Fruit fly (Drosophila melanogaster) whole organism, embryonic: ENCODE data around the gene solo.

Experiments
- CG11504 ChIP-seq: fragments of 200-800 bp; sonication (Bioruptor generic); optimal IDR thresholded peaks from 3 replicates; lab custom pipeline; 2019; ENCODE audit warnings: missing biosample characterization, mild to moderate bottlenecking, missing genetic modification characterization, moderate library complexity
- CG14965 ChIP-seq: fragments of 200-800 bp; sonication (Bioruptor generic); optimal IDR thresholded peaks from 2 replicates; lab custom pipeline; 2016; ENCODE audit warnings: missing biosample characterization, missing genetic modification characterization, borderline replicate concordance
- CG15479 ChIP-seq: fragments of 200-800 bp; sonication (Bioruptor generic); optimal IDR thresholded peaks from 3 replicates; lab custom pipeline; 2019; ENCODE audit warnings: missing biosample characterization, mild to moderate bottlenecking, missing genetic modification characterization, moderate library complexity
- CG2202 ChIP-seq: fragments of 200-800 bp; sonication (Bioruptor generic); optimal IDR thresholded peaks from 2 replicates; lab custom pipeline; 2018; ENCODE audit warnings: missing biosample characterization, mild to moderate bottlenecking, missing genetic modification characterization
- grn ChIP-seq: fragments of 200-800 bp; sonication (Bioruptor generic); optimal IDR thresholded peaks from 3 replicates; lab custom pipeline; 2017; ENCODE audit warnings: missing biosample characterization, missing genetic modification characterization
- hth ChIP-seq: fragments of >200 bp; optimal IDR thresholded peaks from 2 replicates; lab custom pipeline; 2017; ENCODE audit warnings: inconsistent platforms
- mam ChIP-seq: fragments of 200-800 bp; sonication (Bioruptor generic); optimal IDR thresholded peaks from 3 replicates; lab custom pipeline; 2016; ENCODE audit warnings: missing biosample characterization, missing genetic modification characterization

- no peak for TF ChIP-seq CG14965 (GFP tag; lab: Kevin White, UChicago)
- no peak for TF ChIP-seq CG11504 (tag; lab: Kevin White, UChicago)
- no peak for TF ChIP-seq grn (GFP tag; lab: Kevin White, UChicago)
- TF ChIP-seq mam (GFP tag; lab: Kevin White, UChicago), result no peak
- TF ChIP-seq hth, result no peak
- TF ChIP-seq CG15479 (GFP tag; lab: Kevin White, UChicago), result no peak
- no peak for TF ChIP-seq CG2202
Observed at dm6 chr2L:15055105-15055504, 6.4 kb upstream of the solo start.
